Fruit fly (Drosophila melanogaster) whole organism: ENCODE measurements around the gene PCID2.

Source experiments
- CG8478 ChIP-seq: fragments of >200 bp; optimal IDR thresholded peaks from 2 replicates; lab custom pipeline; 2018; ENCODE audit warnings: inconsistent platforms
- Dll ChIP-seq: fragments of >200 bp; optimal IDR thresholded peaks from 2 replicates; lab custom pipeline; 2017
- EcR ChIP-seq, 2 experiments: fragments of >200 bp; optimal IDR thresholded peaks; 2 replicates each; lab custom pipeline; 2017; ENCODE audit warnings: missing biosample characterization in 2 of 2, missing genetic modification characterization in 2 of 2, missing genetic modification reagents in 2 of 2
- pan ChIP-seq: fragments of >200 bp; optimal IDR thresholded peaks from 2 replicates; lab custom pipeline; 2017
- psq ChIP-seq: fragments of >200 bp; optimal IDR thresholded peaks from 2 replicates; lab custom pipeline; 2017
- usp ChIP-seq: fragments of >200 bp; optimal IDR thresholded peaks from 2 replicates; lab custom pipeline; 2017; ENCODE audit warnings: missing biosample characterization, missing genetic modification characterization, mixed read lengths

PCID2 gene

DNA sequence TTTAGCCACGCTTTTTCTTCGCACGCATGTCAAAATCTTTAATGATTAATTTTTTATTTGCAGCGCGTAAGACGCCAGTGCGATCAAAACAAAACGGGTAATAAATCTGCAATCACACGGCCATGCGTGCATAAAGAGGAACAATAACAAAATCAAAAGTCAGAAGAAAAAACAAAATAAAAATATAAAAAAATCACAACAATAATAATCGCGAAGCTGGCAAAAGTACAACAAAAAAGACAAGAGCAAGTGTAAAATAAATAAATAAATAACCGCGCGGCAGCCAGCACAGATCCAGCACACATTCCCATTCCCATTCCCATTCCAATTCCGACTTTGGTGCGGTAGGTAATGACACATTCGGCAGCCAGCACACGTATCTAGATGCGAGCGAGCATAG is 8.3 kb downstream of the PCID2 start:
- no peak for TF ChIP-seq EcR (GFP tag; optimal IDR thresholded peaks at IDR 0.05; lab: Kevin White, UChicago)

DNA sequence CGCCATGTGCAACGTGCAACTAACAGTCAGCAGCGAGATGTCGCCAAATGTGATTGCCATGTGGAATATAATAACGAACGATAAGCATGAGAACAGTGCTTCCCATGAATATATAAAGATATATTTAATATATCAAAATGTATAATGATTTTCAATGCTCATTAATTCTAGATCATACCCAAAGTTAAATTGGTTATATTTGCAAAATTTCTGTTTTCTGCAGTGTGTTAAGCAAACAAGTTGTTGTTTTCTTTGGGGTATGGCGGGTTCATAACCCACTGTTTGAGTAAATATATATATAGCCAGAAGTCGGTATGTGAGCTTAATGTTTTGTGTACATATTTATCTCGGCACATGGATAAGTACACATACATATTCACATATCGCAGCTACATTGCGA is 10.6 kb downstream of the PCID2 start:
- TF ChIP-seq psq (lab: Kevin White, UChicago), result no peak
- TF ChIP-seq Dll (lab: Kevin White, UChicago), result no peak
- TF ChIP-seq usp, result no peak
- no peak for TF ChIP-seq CG8478
- TF ChIP-seq pan (lab: Kevin White, UChicago), result no peak
- TF ChIP-seq EcR (GFP tag; optimal IDR thresholded peaks at IDR 0.05; lab: Kevin White, UChicago), result no peak

DNA sequence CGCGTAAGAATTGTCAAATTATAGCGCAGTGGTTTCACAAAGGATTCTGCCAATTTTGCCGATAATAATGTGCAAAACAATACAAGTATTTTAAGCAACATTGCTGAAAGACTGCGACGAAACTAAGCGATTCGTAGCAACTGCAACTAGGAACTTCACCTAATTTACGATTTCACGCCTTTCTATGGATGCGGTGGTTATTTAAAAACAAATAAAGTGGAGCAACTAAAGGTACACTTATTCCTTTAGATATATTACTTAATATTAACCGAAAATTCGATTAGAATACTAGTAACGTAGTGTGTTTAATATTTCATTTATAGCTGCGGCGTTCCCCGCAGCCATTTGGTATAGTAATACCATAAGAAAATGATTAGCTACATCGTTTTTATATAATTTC is 19.7 kb downstream of the PCID2 start, which contains the start of gene CG6071:
TSS of gene CG6071 (minus strand) at position 101 of the 400 bp plus-strand sequence.
- TF ChIP-seq pan (lab: Kevin White, UChicago) (no peak), Dll (lab: Kevin White, UChicago) (no peak), usp (no peak), CG8478 (no peak), psq (lab: Kevin White, UChicago) (no peak), EcR (GFP tag; optimal IDR thresholded peaks at IDR 0.05; lab: Kevin White, UChicago) (no peak)

DNA sequence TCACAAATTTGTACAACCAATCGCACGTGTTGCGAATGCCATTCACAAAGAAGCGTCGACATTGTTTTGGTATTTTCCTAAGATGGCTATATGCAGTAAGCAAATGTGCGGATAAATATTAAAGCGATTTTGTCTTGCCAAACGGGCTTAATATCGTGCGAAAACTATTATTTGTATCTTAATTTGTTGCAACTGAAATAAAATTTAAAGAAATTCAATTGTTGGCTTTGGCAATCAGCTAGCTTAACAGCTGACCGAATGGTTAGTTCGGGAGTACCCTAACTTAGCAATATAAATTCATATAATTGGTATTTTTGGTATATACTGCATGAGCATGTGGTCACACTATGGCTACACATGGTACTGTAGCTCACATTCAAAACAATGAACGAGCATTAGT is 22.2 kb downstream of the PCID2 start, which contains the start of the genes RIOK1 and Polr3H:
TSS of gene RIOK1 (minus strand) at position 65 of the 400 bp plus-strand sequence.
TSS of gene Polr3H (plus strand) at position 347 of the 400 bp plus-strand sequence.
- TF ChIP-seq pan (lab: Kevin White, UChicago), result no peak
- TF ChIP-seq CG8478, result no peak
- TF ChIP-seq Dll (lab: Kevin White, UChicago), result no peak
- no peak for TF ChIP-seq psq (lab: Kevin White, UChicago)
- no peak for TF ChIP-seq usp
- TF ChIP-seq EcR (GFP tag; optimal IDR thresholded peaks at IDR 0.05; lab: Kevin White, UChicago), result no peak

DNA sequence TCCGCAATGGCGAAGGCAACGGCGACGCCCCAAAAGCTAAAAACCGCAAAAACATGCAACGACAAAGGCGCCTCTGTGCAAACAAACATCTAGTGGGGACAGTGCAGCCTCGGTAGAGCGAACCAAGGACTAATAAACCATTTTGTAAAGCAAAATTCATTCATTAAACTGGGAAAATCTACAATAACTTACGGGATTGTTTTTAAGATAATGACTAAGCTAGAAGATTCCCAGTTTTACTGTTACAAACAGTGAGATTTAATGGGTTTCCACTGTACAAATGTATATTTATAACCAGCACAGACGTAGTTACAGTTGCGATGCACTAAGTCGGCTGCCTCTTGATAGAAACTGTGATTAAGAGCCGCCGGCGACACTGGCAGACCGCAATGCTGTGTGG is 29.9 kb downstream of the PCID2 start:
- no peak for TF ChIP-seq pan (lab: Kevin White, UChicago)
- no peak for TF ChIP-seq CG8478
- TF ChIP-seq EcR (GFP tag; optimal IDR thresholded peaks at IDR 0.05; lab: Kevin White, UChicago), result no peak
- no peak for TF ChIP-seq psq (lab: Kevin White, UChicago)
- TF ChIP-seq usp, result no peak
- TF ChIP-seq Dll (lab: Kevin White, UChicago), result no peak
